Worm (Caenorhabditis elegans) whole organism, late embryonic: ENCODE data around the gene clec-50.

Experiments used
- C38D4.7 ChIP-seq: fragments of 200-800 bp; sonication (Bioruptor generic); optimal IDR thresholded peaks from 2 replicates; lab custom pipeline; 2018; ENCODE audit warnings: mild to moderate bottlenecking, missing genetic modification characterization, moderate library complexity, missing compliant biosample characterization
- hlh-8 ChIP-seq: sonication (generic microtip); optimal IDR thresholded peaks from 2 replicates; lab custom pipeline; 2016; ENCODE audit warnings: missing genotype, missing genetic modification characterization, missing compliant biosample characterization
- sox-2 ChIP-seq: fragments of 200-800 bp; sonication (Bioruptor generic); IDR thresholded peaks from 2 replicates; pipeline ENCODE4 v1.3.6; 2022; ENCODE audit warnings: missing genetic modification reagents, missing genetic modification characterization, missing compliant biosample characterization

ce11 chrV:19747144-19747543 lies 8.0 kb downstream of the clec-50 start:
- no peak for TF ChIP-seq sox-2
- TF ChIP-seq C38D4.7 (GFP tag; lab: Kevin White, UChicago): no peak
- TF ChIP-seq hlh-8 (tag; lab: Kevin White, UChicago): no peak
